Fruit fly (Drosophila melanogaster) whole organism, embryonic: Measurements from ENCODE around the gene RpL13.
A peak's percentile ranks its signal among the peaks of the same experiment; 100 is the strongest.

Source experiments
- B-H1 ChIP-seq: fragments of 200-800 bp; sonication (Bioruptor generic); IDR thresholded peaks from 3 replicates; pipeline ENCODE4 v1.3.6; 2022; ENCODE audit warnings: missing biosample characterization, missing genetic modification characterization
- Bgb ChIP-seq: fragments of 200-800 bp; sonication (Bioruptor generic); IDR thresholded peaks from 2 replicates; pipeline ENCODE4 v1.3.6; 2022; ENCODE audit warnings: missing biosample characterization, missing genetic modification characterization; ENCODE audit not compliant: partially characterized antibody
- CG10209 ChIP-seq: fragments of 200-800 bp; sonication (Bioruptor generic); optimal IDR thresholded peaks from 3 replicates; lab custom pipeline; 2017; ENCODE audit warnings: missing biosample characterization, mild to moderate bottlenecking, missing genetic modification characterization, missing genetic modification reagents
- CG10959 ChIP-seq: fragments of 200-800 bp; sonication (Bioruptor generic); IDR thresholded peaks from 2 replicates; pipeline ENCODE4 v1.3.6; 2022; ENCODE audit warnings: missing biosample characterization, missing genetic modification characterization
- CG13123 ChIP-seq: fragments of 200-800 bp; sonication (Bioruptor generic); optimal IDR thresholded peaks from 2 replicates; lab custom pipeline; 2016; ENCODE audit warnings: missing biosample characterization, missing genetic modification characterization
- CG17186 ChIP-seq: fragments of 200-800 bp; sonication (Bioruptor generic); optimal IDR thresholded peaks from 3 replicates; lab custom pipeline; 2017; ENCODE audit warnings: missing biosample characterization, missing genetic modification reagents, missing genetic modification characterization
- CG2202 ChIP-seq: fragments of 200-800 bp; sonication (Bioruptor generic); optimal IDR thresholded peaks from 2 replicates; lab custom pipeline; 2018; ENCODE audit warnings: missing biosample characterization, mild to moderate bottlenecking, missing genetic modification characterization
- CG3065 ChIP-seq: fragments of 200-800 bp; sonication (Bioruptor generic); optimal IDR thresholded peaks from 2 replicates; lab custom pipeline; 2016; ENCODE audit warnings: missing biosample characterization, missing genetic modification characterization
- CG31224 ChIP-seq: fragments of 200-800 bp; sonication (Bioruptor generic); IDR thresholded peaks from 2 replicates; pipeline ENCODE4 v1.3.6; 2022; ENCODE audit warnings: missing biosample characterization, missing genetic modification characterization
- CG3163 ChIP-seq: fragments of 200-800 bp; sonication (Bioruptor generic); optimal IDR thresholded peaks from 3 replicates; lab custom pipeline; 2016; ENCODE audit warnings: missing biosample characterization, missing genetic modification characterization
- CG32532 ChIP-seq: fragments of 200-800 bp; sonication (Bioruptor generic); IDR thresholded peaks from 2 replicates; pipeline ENCODE4 v1.3.6; 2022; ENCODE audit warnings: missing biosample characterization, missing genetic modification characterization
- CG4328 ChIP-seq: fragments of 200-800 bp; sonication (Bioruptor generic); optimal IDR thresholded peaks from 3 replicates; lab custom pipeline; 2017; ENCODE audit warnings: missing biosample characterization, missing genetic modification reagents, missing genetic modification characterization
- CG4730 ChIP-seq: fragments of 200-800 bp; sonication (Bioruptor generic); IDR thresholded peaks from 2 replicates; pipeline ENCODE4 v1.3.6; 2022; ENCODE audit warnings: missing biosample characterization, missing genetic modification characterization
- CG6813 ChIP-seq: fragments of 200-800 bp; sonication (Bioruptor generic); optimal IDR thresholded peaks from 2 replicates; lab custom pipeline; 2017; ENCODE audit warnings: missing biosample characterization, missing genetic modification characterization, mild to moderate bottlenecking, moderate library complexity, missing genetic modification reagents
- CG8281 ChIP-seq: fragments of 200-800 bp; sonication (Bioruptor generic); optimal IDR thresholded peaks from 2 replicates; lab custom pipeline; 2018; ENCODE audit warnings: missing biosample characterization, mild to moderate bottlenecking, missing genetic modification characterization, moderate library complexity
- CG8765 ChIP-seq: fragments of 200-800 bp; sonication (Bioruptor generic); IDR thresholded peaks from 2 replicates; pipeline ENCODE4 v1.3.6; 2022; ENCODE audit warnings: missing biosample characterization, missing genetic modification characterization
- CG8924 ChIP-seq: fragments of 200-800 bp; optimal IDR thresholded peaks from 3 replicates; lab custom pipeline; 2019; ENCODE audit warnings: missing biosample characterization, mild to moderate bottlenecking, missing genetic modification characterization, moderate library complexity
- CG9817 ChIP-seq: fragments of 200-800 bp; sonication (Bioruptor generic); optimal IDR thresholded peaks from 2 replicates; lab custom pipeline; 2018; ENCODE audit warnings: missing biosample characterization, mild to moderate bottlenecking, missing genetic modification characterization, moderate library complexity
- CG9876 ChIP-seq: fragments of 200-800 bp; sonication (Bioruptor generic); optimal IDR thresholded peaks from 2 replicates; lab custom pipeline; 2016; ENCODE audit warnings: missing biosample characterization, missing genetic modification characterization
- CTCF ChIP-seq: fragments of 200-800 bp; sonication (Bioruptor generic); optimal IDR thresholded peaks from 2 replicates; lab custom pipeline; 2017; ENCODE audit warnings: missing biosample characterization, mild to moderate bottlenecking, missing genetic modification characterization, moderate library complexity
- D19B ChIP-seq: fragments of 200-800 bp; sonication (Bioruptor generic); optimal IDR thresholded peaks from 2 replicates; lab custom pipeline; 2017; ENCODE audit warnings: missing biosample characterization, mild to moderate bottlenecking, missing genetic modification characterization
- E2f2 ChIP-seq: fragments of 200-800 bp; sonication (Bioruptor generic); IDR thresholded peaks from 2 replicates; pipeline ENCODE4 v1.3.6; 2022; ENCODE audit warnings: missing biosample characterization, missing genetic modification characterization
- NC2α ChIP-seq: fragments of 200-800 bp; sonication (Bioruptor generic); optimal IDR thresholded peaks from 2 replicates; lab custom pipeline; 2016; ENCODE audit warnings: missing biosample characterization, missing genetic modification characterization
- Rx ChIP-seq: fragments of 200-800 bp; sonication (Bioruptor generic); IDR thresholded peaks from 2 replicates; pipeline ENCODE4 v1.3.6; 2022; ENCODE audit warnings: missing biosample characterization, missing genetic modification characterization
- Side ChIP-seq: fragments of 200-800 bp; sonication (Bioruptor generic); optimal IDR thresholded peaks from 2 replicates; lab custom pipeline; 2016; ENCODE audit warnings: missing biosample characterization, missing genetic modification characterization
- Sry-δ ChIP-seq: fragments of 200-800 bp; sonication (Bioruptor generic); optimal IDR thresholded peaks from 2 replicates; lab custom pipeline; 2016; ENCODE audit warnings: missing biosample characterization, missing genetic modification characterization
- az2 ChIP-seq: fragments of 200-800 bp; sonication (Bioruptor generic); optimal IDR thresholded peaks from 3 replicates; lab custom pipeline; 2016; ENCODE audit warnings: missing biosample characterization, missing genetic modification characterization
- bowl ChIP-seq: fragments of 200-800 bp; sonication (Bioruptor generic); IDR thresholded peaks from 2 replicates; pipeline ENCODE4 v1.3.6; 2022; ENCODE audit warnings: missing biosample characterization, missing genetic modification characterization
- btn ChIP-seq: fragments of 200-800 bp; sonication (Bioruptor generic); optimal IDR thresholded peaks from 2 replicates; lab custom pipeline; 2016; ENCODE audit warnings: missing biosample characterization, missing genetic modification characterization
- cas ChIP-seq: fragments of 200-800 bp; sonication (Bioruptor generic); IDR thresholded peaks from 2 replicates; pipeline ENCODE4 v1.3.6; 2022; ENCODE audit warnings: missing biosample characterization, missing genetic modification characterization
- chn ChIP-seq: fragments of 200-800 bp; sonication (Bioruptor generic); optimal IDR thresholded peaks from 2 replicates; lab custom pipeline; 2016; ENCODE audit warnings: missing biosample characterization, missing genetic modification characterization
- corto ChIP-seq: fragments of 200-800 bp; sonication (Bioruptor generic); optimal IDR thresholded peaks from 2 replicates; lab custom pipeline; 2016; ENCODE audit warnings: missing biosample characterization, mild to moderate bottlenecking, missing genetic modification characterization, moderate library complexity
- gfzf ChIP-seq: fragments of 200-800 bp; sonication (Bioruptor generic); optimal IDR thresholded peaks from 2 replicates; lab custom pipeline; 2016; ENCODE audit warnings: missing biosample characterization, mild to moderate bottlenecking, missing genetic modification characterization, moderate library complexity
- grau ChIP-seq: fragments of 200-800 bp; optimal IDR thresholded peaks from 3 replicates; lab custom pipeline; 2019; ENCODE audit warnings: missing biosample characterization, mild to moderate bottlenecking, missing genetic modification characterization, moderate library complexity
- gro ChIP-seq: fragments of 200-800 bp; sonication (Bioruptor generic); optimal IDR thresholded peaks from 2 replicates; lab custom pipeline; 2016; ENCODE audit warnings: missing biosample characterization, missing genetic modification characterization
- kah ChIP-seq: fragments of 200-800 bp; sonication (Bioruptor generic); optimal IDR thresholded peaks from 2 replicates; lab custom pipeline; 2018; ENCODE audit warnings: missing biosample characterization, mild to moderate bottlenecking, missing genetic modification characterization
- kay ChIP-seq: fragments of 200-800 bp; sonication (Bioruptor generic); optimal IDR thresholded peaks from 2 replicates; lab custom pipeline; 2016; ENCODE audit warnings: missing biosample characterization, missing genetic modification characterization
- kni ChIP-seq: fragments of 200-800 bp; sonication (Bioruptor generic); optimal IDR thresholded peaks from 3 replicates; lab custom pipeline; 2017; ENCODE audit warnings: mild to moderate bottlenecking, missing biosample characterization, missing genetic modification reagents, missing genetic modification characterization
- nom ChIP-seq: fragments of 200-800 bp; sonication (Bioruptor generic); optimal IDR thresholded peaks from 2 replicates; lab custom pipeline; 2017; ENCODE audit warnings: missing biosample characterization, missing genetic modification characterization, mild to moderate bottlenecking, moderate library complexity, missing genetic modification reagents
- otp ChIP-seq: fragments of 200-800 bp; sonication (Bioruptor generic); IDR thresholded peaks from 3 replicates; pipeline ENCODE4, ENCODE4 v1.3.6; 2022; ENCODE audit warnings: missing biosample characterization, missing genetic modification characterization
- pita ChIP-seq: fragments of 200-800 bp; sonication (Bioruptor generic); optimal IDR thresholded peaks from 2 replicates; lab custom pipeline; 2017; ENCODE audit warnings: missing biosample characterization, mild to moderate bottlenecking, missing genetic modification characterization
- row ChIP-seq: fragments of 200-800 bp; sonication (Bioruptor generic); IDR thresholded peaks from 3 replicates; pipeline ENCODE4 v1.3.6; 2022; ENCODE audit warnings: missing biosample characterization, missing genetic modification characterization
- sc ChIP-seq, 3 experiments: fragments of >200 bp in 2 of 3; fragments of 200-800 bp in 1 of 3; sonication (Bioruptor generic) in 1 of 3; optimal IDR thresholded peaks; 2 replicates in 2 of 3; 3 replicates in 1 of 3; lab custom pipeline; 2017; ENCODE audit warnings: mild to moderate bottlenecking in 1 of 3, missing biosample characterization in 1 of 3, missing genetic modification characterization in 1 of 3, missing genetic modification reagents in 1 of 3
- sisA ChIP-seq: fragments of 200-800 bp; sonication (Bioruptor generic); IDR thresholded peaks from 2 replicates; pipeline ENCODE4 v1.3.6; 2022; ENCODE audit warnings: missing biosample characterization, missing genetic modification characterization
- so ChIP-seq: fragments of 200-800 bp; sonication (Bioruptor generic); IDR thresholded peaks from 3 replicates; pipeline ENCODE4 v1.3.6; 2022; ENCODE audit warnings: missing biosample characterization, missing genetic modification characterization
- tll ChIP-seq, 2 experiments: fragments of 200-800 bp in 1 of 2; fragments of >200 bp in 1 of 2; sonication (Bioruptor generic) in 1 of 2; optimal IDR thresholded peaks; 2 replicates each; lab custom pipeline; 2017 to 2019; ENCODE audit warnings: missing biosample characterization in 2 of 2, missing genetic modification characterization in 2 of 2, mild to moderate bottlenecking in 1 of 2, moderate library complexity in 1 of 2
- trem ChIP-seq: fragments of 200-800 bp; optimal IDR thresholded peaks from 3 replicates; lab custom pipeline; 2019; ENCODE audit warnings: missing biosample characterization, mild to moderate bottlenecking, missing genetic modification characterization, moderate library complexity
- usp ChIP-seq: fragments of >200 bp; optimal IDR thresholded peaks from 2 replicates; lab custom pipeline; 2017; ENCODE audit warnings: missing biosample characterization, missing genetic modification characterization
- zen ChIP-seq: fragments of 200-800 bp; sonication (Bioruptor generic); optimal IDR thresholded peaks from 3 replicates; lab custom pipeline; 2018; ENCODE audit warnings: missing biosample characterization, mild to moderate bottlenecking, missing genetic modification characterization, moderate library complexity

Gene RpL13

dm6 chr2L:9918020-9918959, 48.8 kb upstream of the RpL13 start, which contains the start of the genes CG5885 and CG4598 (continued):
- TF ChIP-seq cas (GFP tag; lab: Robert Waterston, UW), result no peak
- peak; percentile 96 for TF ChIP-seq nom
- TF ChIP-seq so, result peak; percentile 44; the same call in 1 of the 3 replicates
- TF ChIP-seq row (GFP tag; lab: Robert Waterston, UW), result peak; percentile 81
- TF ChIP-seq otp (GFP tag; lab: Robert Waterston, UW), result peak; percentile 42; the same call in 2 of the 3 replicates
- no peak for TF ChIP-seq corto
- TF ChIP-seq CG32532 (GFP tag; lab: Robert Waterston, UW), result peak; percentile 79
- TF ChIP-seq Rx, result peak; percentile 35; the same call in 1 of the 2 replicates
- TF ChIP-seq kay, result peak; percentile 80
- TF ChIP-seq CG17186, result peak; percentile 71
- peak; percentile 50 for TF ChIP-seq CG4328
- peak; percentile 26 for TF ChIP-seq CG13123 (GFP tag; lab: Kevin White, UChicago)
- peak; percentile 75 for TF ChIP-seq grau (tag; lab: Kevin White, UChicago)
- TF ChIP-seq CG3065 (GFP tag; lab: Kevin White, UChicago), result no peak
- peak; percentile 95 for TF ChIP-seq E2f2 (GFP tag; lab: Robert Waterston, UW)
- TF ChIP-seq kni (GFP tag; lab: Kevin White, UChicago), result no peak
- TF ChIP-seq CG10959 (GFP tag; lab: Robert Waterston, UW), result peak; percentile 52
- no peak for TF ChIP-seq Side (GFP tag; lab: Kevin White, UChicago)
- peak; percentile 76 for TF ChIP-seq az2 (GFP tag; lab: Kevin White, UChicago)
- TF ChIP-seq CG2202 (tag; lab: Kevin White, UChicago), result peak; percentile 47
- no peak for TF ChIP-seq CG8281 (tag; lab: Kevin White, UChicago)
- peak; percentile 34 for TF ChIP-seq CG9817
- peak; percentile 59 for TF ChIP-seq kah
- TF ChIP-seq gro (GFP tag; lab: Kevin White, UChicago), result no peak
- no peak for TF ChIP-seq pita (GFP tag; lab: Kevin White, UChicago)
- peak; percentile 23 for TF ChIP-seq CG6813 (GFP tag; lab: Kevin White, UChicago)
- TF ChIP-seq btn, result no peak
- TF ChIP-seq CG10209 (GFP tag; lab: Kevin White, UChicago), result peak; percentile 66
- no peak for TF ChIP-seq tll (GFP tag; optimal IDR thresholded peaks at IDR 0.05; lab: Kevin White, UChicago)
- TF ChIP-seq Bgb (GFP tag; lab: Robert Waterston, UW), result peak; percentile 76
- peak; percentile 71 for TF ChIP-seq CG8924 (tag; lab: Kevin White, UChicago)
- peak; percentile 50 for TF ChIP-seq gfzf (GFP tag; lab: Kevin White, UChicago)
- TF ChIP-seq CG9876 (GFP tag; lab: Kevin White, UChicago), result no peak
- TF ChIP-seq usp (GFP tag; lab: Kevin White, UChicago), result no peak
- TF ChIP-seq chn (GFP tag; lab: Kevin White, UChicago), result peak; percentile 54
- no peak; the same call in 1 of the 2 replicates for TF ChIP-seq CG8765 (GFP tag; lab: Robert Waterston, UW)
- TF ChIP-seq NC2α (GFP tag; lab: Kevin White, UChicago), result no peak
- peak; percentile 73 for TF ChIP-seq sisA (GFP tag; lab: Robert Waterston, UW)
- TF ChIP-seq zen (tag; lab: Kevin White, UChicago), result peak; percentile 7
- peak; percentile 13 for TF ChIP-seq D19B (GFP tag; lab: Kevin White, UChicago)
- no peak for TF ChIP-seq B-H1 (GFP tag; lab: Robert Waterston, UW)
- 0 out of 2 replicates have a peak, but pooled peaks have one; percentile 22 for TF ChIP-seq CG4730 (GFP tag; lab: Robert Waterston, UW)
- TF ChIP-seq bowl (GFP tag; lab: Robert Waterston, UW), result no peak
- TF ChIP-seq trem (tag; lab: Kevin White, UChicago), result peak; percentile 23
- TF ChIP-seq CG3163 (GFP tag; lab: Kevin White, UChicago), result no peak
- TF ChIP-seq Sry-δ, result peak; percentile 82
- TF ChIP-seq sc (optimal IDR thresholded peaks at IDR 0.05; lab: Kevin White, UChicago), result no peak
- peak; percentile 28 for TF ChIP-seq sc (GFP tag; optimal IDR thresholded peaks at IDR 0.05; lab: Kevin White, UChicago)
- TF ChIP-seq CTCF, result no peak
- no peak for TF ChIP-seq CG31224 (GFP tag; lab: Robert Waterston, UW)
